Worm (Caenorhabditis elegans): Measurements from ENCODE around the gene F35H8.2.
A peak's percentile ranks its signal among the peaks of the same experiment; 100 is the strongest.

Gene F35H8.2

ce11 chrII:9566045-9566444, 10.7 kb downstream of the F35H8.2 start (continued):
- TF ChIP-seq dpl-1 (GFP tag; optimal IDR thresholded peaks at IDR 0.05) (peak; percentile 0), T07F8.4 (tag; optimal IDR thresholded peaks at IDR 0.05) (peak; percentile 53), ceh-79 (tag; optimal IDR thresholded peaks at IDR 0.05) (no peak), snpc-1.3 (tag; optimal IDR thresholded peaks at IDR 0.05; ENCODE audit: insufficient read depth) (peak; percentile 55), F49E8.2 (tag; optimal IDR thresholded peaks at IDR 0.05; ENCODE audit: insufficient read depth) (peak; percentile 45), attf-3 (GFP tag; conservative IDR thresholded peaks at IDR 0.05) (peak; percentile 72), lin-40 (tag; optimal IDR thresholded peaks at IDR 0.05) (peak; percentile 62), bed-1 (GFP tag; IDR thresholded peaks at IDR 0.05) (0 out of 2 replicates have a peak, but pooled peaks have one; percentile 57), zim-3 (tag; optimal IDR thresholded peaks at IDR 0.05) (peak; percentile 87), sdz-38 (tag; optimal IDR thresholded peaks at IDR 0.05) (no peak), madf-10 (tag; optimal IDR thresholded peaks at IDR 0.05) (peak; percentile 53), ztf-22 (GFP tag; optimal IDR thresholded peaks at IDR 0.05) (no peak), nfya-2 (GFP tag; IDR thresholded peaks at IDR 0.05) (no peak), egrh-3 (GFP tag; IDR thresholded peaks at IDR 0.05) (peak; percentile 29; the same call in 1 of the 2 replicates), mes-4 (tag; optimal IDR thresholded peaks at IDR 0.05) (peak; percentile 58), die-1 (tag; optimal IDR thresholded peaks at IDR 0.05) (peak; percentile 90), lsl-1 (GFP tag; optimal IDR thresholded peaks at IDR 0.05) (peak; percentile 53), F57A8.1 (GFP tag; optimal IDR thresholded peaks at IDR 0.05) (peak; percentile 90), K11D2.4 (GFP tag; IDR thresholded peaks at IDR 0.05) (0 out of 2 replicates have a peak, but pooled peaks have one; percentile 55), B0336.3 (GFP tag; IDR thresholded peaks at IDR 0.05) (peak; percentile 50; the same call in 1 of the 2 replicates), repo-1 (tag; optimal IDR thresholded peaks at IDR 0.05) (peak; percentile 5), lin-35 (GFP tag; optimal IDR thresholded peaks at IDR 0.05) (peak in 1 of 3 experiments; percentile 3), ztf-6 (GFP tag; IDR thresholded peaks at IDR 0.05) (peak; percentile 16; the same call in 1 of the 2 replicates), rpc-1 (optimal IDR thresholded peaks at IDR 0.05) (peak; percentile 83), rpc-1 (tag; optimal IDR thresholded peaks at IDR 0.05) (peak; percentile 95), ztf-18 (tag; optimal IDR thresholded peaks at IDR 0.05) (peak; percentile 72), nhr-90 (tag; optimal IDR thresholded peaks at IDR 0.05) (peak; percentile 90), C06A6.2 (GFP tag; conservative IDR thresholded peaks at IDR 0.05) (0 out of 2 replicates have a peak, but pooled peaks have one; percentile 17), zfh-2 (GFP tag; conservative IDR thresholded peaks at IDR 0.05) (no peak), him-1 (tag; optimal IDR thresholded peaks at IDR 0.05) (peak; percentile 98), Y79H2A.3 (GFP tag; conservative IDR thresholded peaks at IDR 0.05) (0 out of 2 replicates have a peak, but pooled peaks have one; percentile 51), fkh-3 (tag; optimal IDR thresholded peaks at IDR 0.05) (peak; percentile 7), lag-1 (GFP tag; IDR thresholded peaks at IDR 0.05) (no peak), attf-5 (GFP tag; optimal IDR thresholded peaks at IDR 0.05) (peak; percentile 61), ztf-3 (GFP tag; optimal IDR thresholded peaks at IDR 0.05) (no peak), F52B5.7 (tag; optimal IDR thresholded peaks at IDR 0.05) (peak; percentile 83), F37B4.10 (GFP tag; IDR thresholded peaks at IDR 0.05) (0 out of 2 replicates have a peak, but pooled peaks have one; percentile 35), ama-1 (optimal IDR thresholded peaks at IDR 0.05) (no peak), ama-1 (GFP tag; optimal IDR thresholded peaks at IDR 0.05) (peak in 1 of 2 experiments; percentile 85)

- no peak for TF ChIP-seq hmg-20 (GFP tag; IDR thresholded peaks at IDR 0.05)
- no peak for TF ChIP-seq aptf-2 (GFP tag; conservative IDR thresholded peaks at IDR 0.05)
- TF ChIP-seq cebp-1 (GFP tag; IDR thresholded peaks at IDR 0.05): no peak
- no peak for TF ChIP-seq cebp-1 (tag; optimal IDR thresholded peaks at IDR 0.05)
- TF ChIP-seq madf-8 (GFP tag; conservative IDR thresholded peaks at IDR 0.05): no peak
- no peak for TF ChIP-seq Y67H2A.10 (GFP tag; conservative IDR thresholded peaks at IDR 0.05)
- no peak for TF ChIP-seq rpc-1 (optimal IDR thresholded peaks at IDR 0.05)
- no peak for TF ChIP-seq rpc-1 (tag; optimal IDR thresholded peaks at IDR 0.05)
- no peak for TF ChIP-seq lag-1 (GFP tag; IDR thresholded peaks at IDR 0.05)
- TF ChIP-seq hsf-1 (GFP tag; IDR thresholded peaks at IDR 0.05): no peak
- no peak for TF ChIP-seq ekl-4 (GFP tag; IDR thresholded peaks at IDR 0.05)
- TF ChIP-seq attf-6 (GFP tag; IDR thresholded peaks at IDR 0.05): no peak
- TF ChIP-seq unc-62 (GFP tag; optimal IDR thresholded peaks at IDR 0.05): no peak
- no peak for TF ChIP-seq T07F8.4 (tag; optimal IDR thresholded peaks at IDR 0.05)
- no peak for TF ChIP-seq K11D2.4 (GFP tag; IDR thresholded peaks at IDR 0.05)
- TF ChIP-seq gei-17 (GFP tag; optimal IDR thresholded peaks at IDR 0.05): no peak
- TF ChIP-seq ztf-26 (tag; optimal IDR thresholded peaks at IDR 0.05): no peak
- TF ChIP-seq lin-40 (tag; optimal IDR thresholded peaks at IDR 0.05): no peak
Measured at ce11 chrII:9573412-9573811, 18.1 kb downstream of the F35H8.2 start.

Data from whole organism, young adult.